Worm (Caenorhabditis elegans): ENCODE measurements around the gene srj-11.

ce11 chrV:3227373-3227772 is 13.9 kb upstream of the srj-11 start, which contains the start of gene K08D9.2:
- TF ChIP-seq ama-1 (optimal IDR thresholded peaks at IDR 0.05) (no peak), F13C5.2 (tag; optimal IDR thresholded peaks at IDR 0.05) (no peak), tbx-37 (GFP tag; conservative IDR thresholded peaks at IDR 0.05) (no peak), flt-1 (GFP tag; IDR thresholded peaks at IDR 0.05) (no peak), ets-7 (tag; optimal IDR thresholded peaks at IDR 0.05) (no peak), scrt-1 (GFP tag; IDR thresholded peaks at IDR 0.05) (no peak), hmg-4 (GFP tag; optimal IDR thresholded peaks at IDR 0.05) (no peak), ceh-36 (tag; optimal IDR thresholded peaks at IDR 0.05) (no peak)
